Worm (Caenorhabditis elegans) whole organism, L1 larva: Measurements from ENCODE around the gene C36E6.8.

Experiments used
- C16A3.4 ChIP-seq: fragments of 150-350 bp; optimal IDR thresholded peaks from 2 replicates; lab custom pipeline; 2014; ENCODE audit warnings: missing biosample characterization, missing genetic modification characterization
- C34B4.2 ChIP-seq: sonication (generic microtip); optimal IDR thresholded peaks from 2 replicates; lab custom pipeline; 2017; ENCODE audit warnings: mild to moderate bottlenecking, missing genetic modification characterization, missing compliant biosample characterization
- F16B12.6 ChIP-seq: fragments of 150-350 bp; optimal IDR thresholded peaks from 2 replicates; lab custom pipeline; 2014; ENCODE audit warnings: missing biosample characterization, missing genetic modification characterization
- Y116A8C.19 ChIP-seq: sonication (generic microtip); optimal IDR thresholded peaks from 2 replicates; lab custom pipeline; 2016; ENCODE audit warnings: missing compliant biosample characterization, missing genetic modification characterization, borderline replicate concordance
- aly-2 ChIP-seq: fragments of 150-350 bp; optimal IDR thresholded peaks from 2 replicates; lab custom pipeline; 2014; ENCODE audit warnings: missing biosample characterization, missing genetic modification characterization
- ama-1 ChIP-seq: fragments of 150-350 bp; optimal IDR thresholded peaks from 2 replicates; lab custom pipeline; 2014
- ceh-63 ChIP-seq: fragments of 200-800 bp; sonication (Bioruptor generic); optimal IDR thresholded peaks from 2 replicates; lab custom pipeline; 2018; ENCODE audit warnings: mild to moderate bottlenecking, missing genetic modification characterization, missing compliant biosample characterization
- ceh-8 ChIP-seq: fragments of 200-800 bp; sonication (Bioruptor generic); optimal IDR thresholded peaks from 2 replicates; lab custom pipeline; 2018; ENCODE audit warnings: mild to moderate bottlenecking, missing genetic modification characterization, moderate library complexity, missing compliant biosample characterization
- ceh-90 ChIP-seq: sonication (generic microtip); optimal IDR thresholded peaks from 2 replicates; lab custom pipeline; 2016; ENCODE audit warnings: missing genetic modification characterization, missing compliant biosample characterization
- ces-1 ChIP-seq: fragments of 150-350 bp; optimal IDR thresholded peaks from 2 replicates; lab custom pipeline; 2014; ENCODE audit warnings: missing biosample characterization, missing genetic modification reagents, missing genetic modification characterization
- dsc-1 ChIP-seq: sonication (generic microtip); optimal IDR thresholded peaks from 2 replicates; lab custom pipeline; 2016; ENCODE audit warnings: mild to moderate bottlenecking, missing genetic modification characterization, missing compliant biosample characterization
- efl-1 ChIP-seq, 4 experiments: fragments of 150-350 bp; optimal IDR thresholded peaks in 3 of 4; peaks in 1 of 4; 1 replicate in 1 of 4; 2 replicates in 3 of 4; lab custom pipeline; 2014; ENCODE audit warnings: missing biosample characterization in 2 of 4, missing genetic modification characterization in 2 of 4, missing genetic modification reagents in 2 of 4
- efl-3 ChIP-seq: fragments of 200-800 bp; sonication (Bioruptor generic); optimal IDR thresholded peaks from 2 replicates; lab custom pipeline; 2018; ENCODE audit warnings: mild to moderate bottlenecking, missing genetic modification characterization, missing compliant biosample characterization
- egl-13 ChIP-seq: sonication (generic microtip); optimal IDR thresholded peaks from 2 replicates; lab custom pipeline; 2016; ENCODE audit warnings: missing genotype, missing genetic modification reagents, missing genetic modification characterization, missing compliant biosample characterization
- elt-3 ChIP-seq, 6 experiments: fragments of 150-350 bp in 1 of 6; sonication (generic microtip); optimal IDR thresholded peaks; 2 replicates each; lab custom pipeline; 2017 to 2018; ENCODE audit warnings: missing biosample characterization in 6 of 6, missing genetic modification characterization in 6 of 6, inconsistent platforms in 1 of 6
- fkh-10 ChIP-seq: sonication (generic microtip); optimal IDR thresholded peaks from 2 replicates; lab custom pipeline; 2017; ENCODE audit warnings: missing biosample characterization, missing genetic modification reagents, missing genetic modification characterization
- fkh-4 ChIP-seq: sonication (generic microtip); optimal IDR thresholded peaks from 2 replicates; lab custom pipeline; 2016; ENCODE audit warnings: missing compliant biosample characterization, missing genetic modification characterization, borderline replicate concordance
- hlh-17 ChIP-seq: fragments of 200-800 bp; sonication (Bioruptor generic); optimal IDR thresholded peaks from 2 replicates; lab custom pipeline; 2018; ENCODE audit warnings: missing genetic modification characterization, mild to moderate bottlenecking, missing compliant biosample characterization, moderate library complexity, borderline replicate concordance
- hlh-4 ChIP-seq: sonication (generic microtip); optimal IDR thresholded peaks from 2 replicates; lab custom pipeline; 2016; ENCODE audit warnings: mild to moderate bottlenecking, missing genetic modification characterization, missing compliant biosample characterization
- lin-13 ChIP-seq: fragments of 150-350 bp; optimal IDR thresholded peaks from 2 replicates; lab custom pipeline; 2014; ENCODE audit warnings: missing biosample characterization, missing genetic modification reagents, missing genetic modification characterization
- lin-14 ChIP-seq: fragments of 200-800 bp; sonication (Bioruptor generic); optimal IDR thresholded peaks from 2 replicates; lab custom pipeline; 2018; ENCODE audit warnings: mild to moderate bottlenecking, missing genetic modification characterization, moderate library complexity, missing compliant biosample characterization
- lin-15B ChIP-seq: fragments of 150-350 bp; sonication (generic microtip); optimal IDR thresholded peaks from 3 replicates; lab custom pipeline; 2014; ENCODE audit warnings: missing biosample characterization, missing genetic modification characterization
- lin-35 ChIP-seq, 2 experiments: fragments of 150-350 bp; optimal IDR thresholded peaks; 2 replicates each; lab custom pipeline; 2014; ENCODE audit warnings: missing biosample characterization in 2 of 2, missing genetic modification characterization in 2 of 2, missing genetic modification reagents in 2 of 2
- lin-39 ChIP-seq: fragments of 150-350 bp; optimal IDR thresholded peaks from 2 replicates; lab custom pipeline; 2014; ENCODE audit warnings: missing biosample characterization, missing genetic modification reagents, missing genetic modification characterization
- lir-3 ChIP-seq: sonication (generic microtip); optimal IDR thresholded peaks from 2 replicates; lab custom pipeline; 2016; ENCODE audit warnings: mild to moderate bottlenecking, missing genetic modification characterization, moderate library complexity, missing compliant biosample characterization; ENCODE audit not compliant: poor library complexity
- lsy-2 ChIP-seq, 2 experiments: fragments of 150-350 bp; optimal IDR thresholded peaks; 2 replicates each; lab custom pipeline; 2014; ENCODE audit warnings: missing biosample characterization in 2 of 2, missing genetic modification characterization in 2 of 2
- mab-9 ChIP-seq: fragments of 200-800 bp; sonication (Bioruptor generic); IDR thresholded peaks from 2 replicates; pipeline ENCODE4 v1.3.6; 2022; ENCODE audit warnings: missing genetic modification reagents, missing genetic modification characterization, missing compliant biosample characterization
- mdl-1 ChIP-seq, 2 experiments: fragments of 150-350 bp; optimal IDR thresholded peaks; 2 replicates each; lab custom pipeline; 2014 to 2017; ENCODE audit warnings: missing biosample characterization in 2 of 2, missing genetic modification characterization in 2 of 2, inconsistent platforms in 1 of 2
- mef-2 ChIP-seq: fragments of 150-350 bp; optimal IDR thresholded peaks from 2 replicates; lab custom pipeline; 2014; ENCODE audit warnings: missing biosample characterization, missing genetic modification characterization
- mep-1 ChIP-seq: fragments of 150-350 bp; optimal IDR thresholded peaks from 2 replicates; lab custom pipeline; 2014; ENCODE audit warnings: missing biosample characterization, missing genetic modification characterization
- nhr-12 ChIP-seq: sonication (generic microtip); optimal IDR thresholded peaks from 2 replicates; lab custom pipeline; 2017; ENCODE audit warnings: missing biosample characterization, missing genetic modification characterization
- nhr-19 ChIP-seq: fragments of 200-800 bp; sonication (Bioruptor generic); conservative IDR thresholded peaks from 2 replicates; pipeline ENCODE4 v1.3.6; 2022; ENCODE audit warnings: missing genetic modification characterization, missing compliant biosample characterization
- nhr-20 ChIP-seq: sonication (generic microtip); optimal IDR thresholded peaks from 2 replicates; lab custom pipeline; 2016; ENCODE audit warnings: mild to moderate bottlenecking, missing genetic modification characterization, missing compliant biosample characterization
- nhr-28 ChIP-seq: fragments of 150-350 bp; optimal IDR thresholded peaks from 2 replicates; lab custom pipeline; 2014; ENCODE audit warnings: missing biosample characterization, missing genetic modification characterization
- nhr-47 ChIP-seq: sonication (generic microtip); optimal IDR thresholded peaks from 2 replicates; lab custom pipeline; 2016; ENCODE audit warnings: mild to moderate bottlenecking, missing genetic modification characterization, moderate library complexity, missing compliant biosample characterization
- nhr-71 ChIP-seq: sonication (generic microtip); optimal IDR thresholded peaks from 2 replicates; lab custom pipeline; 2016; ENCODE audit warnings: mild to moderate bottlenecking, missing genetic modification characterization, moderate library complexity, missing compliant biosample characterization
- nhr-76 ChIP-seq: sonication (generic microtip); optimal IDR thresholded peaks from 2 replicates; lab custom pipeline; 2017; ENCODE audit warnings: missing biosample characterization, missing genetic modification characterization
- nhr-85 ChIP-seq: sonication (generic microtip); peaks from one replicate; lab custom pipeline; 2016; ENCODE audit warnings: missing genetic modification characterization, inconsistent platforms, missing compliant biosample characterization
- nhr-90 ChIP-seq: sonication (generic microtip); optimal IDR thresholded peaks from 2 replicates; lab custom pipeline; 2016; ENCODE audit warnings: mild to moderate bottlenecking, missing genetic modification characterization, missing compliant biosample characterization; ENCODE audit not compliant: poor library complexity
- snpc-4 ChIP-seq: fragments of 150-350 bp; optimal IDR thresholded peaks from 2 replicates; lab custom pipeline; 2014; ENCODE audit warnings: missing biosample characterization, missing genetic modification characterization
- sptf-1 ChIP-seq: fragments of 150-350 bp; optimal IDR thresholded peaks from 2 replicates; lab custom pipeline; 2014; ENCODE audit warnings: missing biosample characterization, missing genetic modification characterization
- swsn-7 ChIP-seq: sonication (generic microtip); optimal IDR thresholded peaks from 2 replicates; lab custom pipeline; 2016; ENCODE audit warnings: missing genetic modification characterization, missing compliant biosample characterization
- tlp-1 ChIP-seq: fragments of 150-350 bp; optimal IDR thresholded peaks from 2 replicates; lab custom pipeline; 2014; ENCODE audit warnings: missing biosample characterization, missing genetic modification characterization
- unc-130 ChIP-seq: fragments of 150-350 bp; optimal IDR thresholded peaks from 2 replicates; lab custom pipeline; 2017; ENCODE audit warnings: missing biosample characterization, missing genetic modification characterization, inconsistent platforms
- unc-86 ChIP-seq: sonication (generic microtip); optimal IDR thresholded peaks from 2 replicates; lab custom pipeline; 2016; ENCODE audit warnings: missing genetic modification characterization, missing compliant biosample characterization
- unc-98 ChIP-seq: fragments of 200-800 bp; sonication (Bioruptor generic); IDR thresholded peaks from 2 replicates; pipeline ENCODE4 v1.3.6; 2022; ENCODE audit warnings: missing genetic modification characterization, missing compliant biosample characterization
- xbp-1 ChIP-seq: sonication (generic microtip); optimal IDR thresholded peaks from 2 replicates; lab custom pipeline; 2016; ENCODE audit warnings: missing genetic modification characterization, missing compliant biosample characterization
- zag-1 ChIP-seq: fragments of 150-350 bp; optimal IDR thresholded peaks from 2 replicates; lab custom pipeline; 2014; ENCODE audit warnings: missing biosample characterization, missing genetic modification characterization
- ztf-11 ChIP-seq, 2 experiments: sonication (generic microtip); optimal IDR thresholded peaks; 2 replicates each; lab custom pipeline; 2016 to 2017; ENCODE audit warnings: missing genetic modification characterization in 2 of 2, missing biosample characterization in 1 of 2, missing compliant biosample characterization in 1 of 2
- ztf-4 ChIP-seq: fragments of 150-350 bp; optimal IDR thresholded peaks from 2 replicates; lab custom pipeline; 2014; ENCODE audit warnings: missing biosample characterization, missing genetic modification characterization

Gene C36E6.8

DNA sequence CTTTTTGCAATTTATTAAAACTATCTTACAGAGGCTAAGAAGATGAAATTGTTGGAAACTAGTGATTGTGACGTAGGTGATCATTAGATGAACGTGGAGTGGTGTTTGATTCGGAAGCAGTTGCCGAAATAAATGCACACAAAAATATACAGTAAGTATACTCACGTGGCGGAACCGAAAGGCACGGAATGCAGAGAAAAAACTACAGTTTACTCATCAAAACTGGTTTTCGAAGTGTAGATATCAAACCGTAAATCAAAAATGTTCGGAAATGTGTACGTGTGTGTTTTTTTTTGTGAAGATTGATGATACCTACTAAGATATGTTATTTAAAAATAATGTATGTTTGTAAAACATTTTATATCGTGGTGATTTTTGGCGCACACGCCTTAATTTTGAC, 11.8 kb upstream of the C36E6.8 start (continued):
- TF ChIP-seq nhr-90 (tag; lab: Kevin White, UChicago) (peak; percentile 14), hlh-17 (GFP tag; lab: Kevin White, UChicago) (no peak), mdl-1 (tag; optimal IDR thresholded peaks at IDR 0.05; lab: Kevin White, UChicago) (no peak), C34B4.2 (tag; lab: Kevin White, UChicago) (no peak), unc-86 (tag; lab: Kevin White, UChicago) (no peak), nhr-76 (no peak), dsc-1 (tag; lab: Kevin White, UChicago) (no peak), efl-3 (no peak), nhr-20 (peak; percentile 80), ces-1 (GFP tag; lab: Kevin White, UChicago) (no peak), lin-35 (GFP tag; optimal IDR thresholded peaks at IDR 0.05; lab: Kevin White, UChicago) (peak in 1 of 2 experiments; percentile 22), tlp-1 (tag; lab: Kevin White, UChicago) (no peak), swsn-7 (tag; lab: Kevin White, UChicago) (no peak), lsy-2 (tag; optimal IDR thresholded peaks at IDR 0.05; lab: Kevin White, UChicago) (peak in 1 of 2 experiments; percentile 44), Y116A8C.19 (tag; lab: Kevin White, UChicago) (no peak), nhr-85 (tag; lab: Kevin White, UChicago) (peak; percentile 94), sptf-1 (tag; lab: Kevin White, UChicago) (no peak), ztf-11 (tag; optimal IDR thresholded peaks at IDR 0.05; lab: Kevin White, UChicago) (no peak), hlh-4 (tag; lab: Kevin White, UChicago) (no peak), ama-1 (lab: Kevin White, UChicago) (no peak), mef-2 (tag; lab: Kevin White, UChicago) (no peak), ceh-90 (tag; lab: Kevin White, UChicago) (no peak), fkh-4 (tag; lab: Kevin White, UChicago) (no peak), egl-13 (tag; lab: Kevin White, UChicago) (no peak), lin-15B (no peak), efl-1 (optimal IDR thresholded peaks at IDR 0.05; lab: Kevin White, UChicago) (no peak), efl-1 (GFP tag; optimal IDR thresholded peaks at IDR 0.05 in 1 of 2; lab: Kevin White, UChicago) (no peak), nhr-47 (tag; lab: Kevin White, UChicago) (no peak), lin-39 (tag; lab: Kevin White, UChicago) (no peak), fkh-10 (GFP tag; lab: Kevin White, UChicago) (no peak), ceh-8 (GFP tag; lab: Kevin White, UChicago) (no peak), mab-9 (no peak), nhr-19 (GFP tag; lab: Robert Waterston, UW) (peak; percentile 9; the same call in 1 of the 2 replicates), nhr-12 (tag; lab: Kevin White, UChicago) (no peak), C16A3.4 (no peak), lin-14 (GFP tag; lab: Kevin White, UChicago) (peak; percentile 22), ceh-63 (no peak), zag-1 (tag; lab: Kevin White, UChicago) (no peak), aly-2 (tag; lab: Kevin White, UChicago) (no peak)
- TF ChIP-seq, all 84 proteins: peak for 11

ce11 chrX:17427778-17428177, 10.7 kb upstream of the C36E6.8 start:
- TF ChIP-seq nhr-20 = peak; percentile 87
- TF ChIP-seq mdl-1 (tag; optimal IDR thresholded peaks at IDR 0.05; lab: Kevin White, UChicago) = peak in 1 of 2 experiments; percentile 65
- TF ChIP-seq elt-3 (tag; optimal IDR thresholded peaks at IDR 0.05; lab: Kevin White, UChicago) = peak in 3 of 6 experiments; percentile 26 to 93 (median 59)
- no peak for TF ChIP-seq ceh-8 (GFP tag; lab: Kevin White, UChicago)
- TF ChIP-seq unc-130 = peak; percentile 25
- TF ChIP-seq nhr-90 (tag; lab: Kevin White, UChicago) = peak; percentile 68
- TF ChIP-seq lir-3 (tag; lab: Kevin White, UChicago) = no peak
- peak; percentile 40 for TF ChIP-seq lin-13 (GFP tag; lab: Kevin White, UChicago)
- TF ChIP-seq unc-86 (tag; lab: Kevin White, UChicago) = no peak
- no peak for TF ChIP-seq xbp-1 (tag; lab: Kevin White, UChicago)
- TF ChIP-seq lsy-2 (tag; optimal IDR thresholded peaks at IDR 0.05; lab: Kevin White, UChicago) = peak; percentile 70 to 93
- TF ChIP-seq Y116A8C.19 (tag; lab: Kevin White, UChicago) = no peak
- peak; percentile 45 for TF ChIP-seq nhr-47 (tag; lab: Kevin White, UChicago)
- TF ChIP-seq nhr-71 (tag; lab: Kevin White, UChicago) = peak; percentile 77
- no peak for TF ChIP-seq ztf-4
- no peak for TF ChIP-seq unc-98 (GFP tag; lab: Robert Waterston, UW)
- no peak for TF ChIP-seq ztf-11 (tag; optimal IDR thresholded peaks at IDR 0.05; lab: Kevin White, UChicago)
- no peak for TF ChIP-seq snpc-4 (tag; lab: Kevin White, UChicago)
- no peak for TF ChIP-seq sptf-1 (tag; lab: Kevin White, UChicago)
- peak; percentile 10 for TF ChIP-seq efl-3
- TF ChIP-seq nhr-85 (tag; lab: Kevin White, UChicago) = peak; percentile 96
- peak; percentile 47 for TF ChIP-seq mep-1 (tag; lab: Kevin White, UChicago)
- peak; percentile 81 for TF ChIP-seq lin-14 (GFP tag; lab: Kevin White, UChicago)
- no peak for TF ChIP-seq nhr-28 (tag; lab: Kevin White, UChicago)
- TF ChIP-seq F16B12.6 = no peak
- peak; percentile 48 for TF ChIP-seq nhr-19 (GFP tag; lab: Robert Waterston, UW)
